Fruit fly (Drosophila melanogaster) whole organism, embryonic: ENCODE measurements around the gene CG34301.

Source experiments
- B-H1 ChIP-seq: fragments of 200-800 bp; sonication (Bioruptor generic); IDR thresholded peaks from 3 replicates; pipeline ENCODE4 v1.3.6; 2022; ENCODE audit warnings: missing biosample characterization, missing genetic modification characterization
- CG10543 ChIP-seq: fragments of 200-800 bp; sonication (Bioruptor generic); optimal IDR thresholded peaks from 3 replicates; lab custom pipeline; 2017; ENCODE audit warnings: missing biosample characterization, mild to moderate bottlenecking, missing genetic modification characterization, moderate library complexity
- CG10979 ChIP-seq: fragments of 200-800 bp; sonication (Bioruptor generic); optimal IDR thresholded peaks from 2 replicates; lab custom pipeline; 2018; ENCODE audit warnings: missing biosample characterization, mild to moderate bottlenecking, missing genetic modification characterization, moderate library complexity
- CG14050 ChIP-seq: fragments of 200-800 bp; sonication (Bioruptor generic); IDR thresholded peaks from 3 replicates; pipeline ENCODE4 v1.3.6; 2022; ENCODE audit warnings: missing biosample characterization, missing genetic modification characterization
- CG1529 ChIP-seq: fragments of 200-800 bp; sonication (Bioruptor generic); optimal IDR thresholded peaks from 3 replicates; lab custom pipeline; 2018; ENCODE audit warnings: missing biosample characterization, missing genetic modification characterization
- CG15514 ChIP-seq: fragments of 200-800 bp; sonication (Bioruptor generic); optimal IDR thresholded peaks from 3 replicates; lab custom pipeline; 2017; ENCODE audit warnings: missing biosample characterization, missing genetic modification characterization, mild to moderate bottlenecking, moderate library complexity, missing genetic modification reagents
- CG17912 ChIP-seq: fragments of 200-800 bp; sonication (Bioruptor generic); optimal IDR thresholded peaks from 2 replicates; lab custom pipeline; 2018; ENCODE audit warnings: missing biosample characterization, mild to moderate bottlenecking, missing genetic modification characterization
- CG30020 ChIP-seq: fragments of 200-800 bp; optimal IDR thresholded peaks from 2 replicates; lab custom pipeline; 2019; ENCODE audit warnings: missing biosample characterization, mild to moderate bottlenecking, missing genetic modification characterization, moderate library complexity
- CG30431 ChIP-seq: fragments of 200-800 bp; sonication (Bioruptor generic); optimal IDR thresholded peaks from 2 replicates; lab custom pipeline; 2017; ENCODE audit warnings: missing biosample characterization, missing genetic modification characterization
- CG3065 ChIP-seq: fragments of 200-800 bp; sonication (Bioruptor generic); optimal IDR thresholded peaks from 2 replicates; lab custom pipeline; 2016; ENCODE audit warnings: missing biosample characterization, missing genetic modification characterization
- CG3163 ChIP-seq: fragments of 200-800 bp; sonication (Bioruptor generic); optimal IDR thresholded peaks from 3 replicates; lab custom pipeline; 2016; ENCODE audit warnings: missing biosample characterization, missing genetic modification characterization
- CG3847 ChIP-seq: fragments of 200-800 bp; sonication (Bioruptor generic); IDR thresholded peaks from 2 replicates; pipeline ENCODE4 v1.3.6; 2022; ENCODE audit warnings: missing biosample characterization, missing genetic modification characterization
- CG6254 ChIP-seq: fragments of 200-800 bp; sonication (Bioruptor generic); optimal IDR thresholded peaks from 3 replicates; lab custom pipeline; 2017; ENCODE audit warnings: mild to moderate bottlenecking, missing biosample characterization, missing genetic modification reagents, missing genetic modification characterization
- CG6683 ChIP-seq: fragments of 200-800 bp; sonication (Bioruptor generic); optimal IDR thresholded peaks from 2 replicates; lab custom pipeline; 2017; ENCODE audit warnings: missing biosample characterization, mild to moderate bottlenecking, missing genetic modification characterization, missing genetic modification reagents
- CG6813 ChIP-seq: fragments of 200-800 bp; sonication (Bioruptor generic); optimal IDR thresholded peaks from 2 replicates; lab custom pipeline; 2017; ENCODE audit warnings: missing biosample characterization, missing genetic modification characterization, mild to moderate bottlenecking, moderate library complexity, missing genetic modification reagents
- CG8359 ChIP-seq: fragments of 200-800 bp; sonication (Bioruptor generic); optimal IDR thresholded peaks from 2 replicates; lab custom pipeline; 2017; ENCODE audit warnings: missing biosample characterization, mild to moderate bottlenecking, missing genetic modification characterization, borderline replicate concordance
- CG9437 ChIP-seq: fragments of 200-800 bp; sonication (Bioruptor generic); optimal IDR thresholded peaks from 2 replicates; lab custom pipeline; 2018; ENCODE audit warnings: missing biosample characterization, mild to moderate bottlenecking, missing genetic modification characterization
- CG9727 ChIP-seq: fragments of 200-800 bp; sonication (Bioruptor generic); optimal IDR thresholded peaks from 3 replicates; lab custom pipeline; 2017; ENCODE audit warnings: missing biosample characterization, mild to moderate bottlenecking, missing genetic modification characterization
- Dll ChIP-seq: fragments of 200-800 bp; sonication (Bioruptor generic); IDR thresholded peaks from 4 replicates; pipeline ENCODE4 v1.3.6; 2022; ENCODE audit warnings: missing biosample characterization, missing genetic modification characterization; ENCODE audit not compliant: partially characterized antibody
- Eip74EF ChIP-seq, 2 experiments: fragments of 200-800 bp in 1 of 2; fragments of >200 bp in 1 of 2; sonication (Bioruptor generic) in 1 of 2; optimal IDR thresholded peaks; 2 replicates each; lab custom pipeline; 2017 to 2019; ENCODE audit warnings: missing biosample characterization in 2 of 2, missing genetic modification characterization in 2 of 2, mild to moderate bottlenecking in 1 of 2, moderate library complexity in 1 of 2
- Elba2 ChIP-seq: fragments of 200-800 bp; sonication (Bioruptor generic); optimal IDR thresholded peaks from 3 replicates; lab custom pipeline; 2016; ENCODE audit warnings: missing biosample characterization, missing genetic modification characterization
- Hr3 ChIP-seq: fragments of 200-800 bp; sonication (Bioruptor generic); optimal IDR thresholded peaks from 3 replicates; lab custom pipeline; 2016; ENCODE audit warnings: missing biosample characterization, missing genetic modification characterization
- Hr78 ChIP-seq, 2 experiments: fragments of 200-800 bp in 1 of 2; fragments of >200 bp in 1 of 2; sonication (Bioruptor generic) in 1 of 2; optimal IDR thresholded peaks; 2 replicates each; lab custom pipeline; 2017 to 2019; ENCODE audit warnings: missing biosample characterization in 2 of 2, missing genetic modification characterization in 2 of 2, mild to moderate bottlenecking in 1 of 2, moderate library complexity in 1 of 2
- Hsf ChIP-seq: fragments of 200-800 bp; sonication (Bioruptor generic); optimal IDR thresholded peaks from 3 replicates; lab custom pipeline; 2016; ENCODE audit warnings: missing biosample characterization, missing genetic modification characterization
- Max ChIP-seq: fragments of 200-800 bp; sonication (Bioruptor generic); optimal IDR thresholded peaks from 2 replicates; lab custom pipeline; 2016; ENCODE audit warnings: missing biosample characterization, mild to moderate bottlenecking, missing genetic modification characterization
- Neu2 ChIP-seq: fragments of 200-800 bp; sonication (Bioruptor generic); optimal IDR thresholded peaks from 3 replicates; lab custom pipeline; 2016; ENCODE audit warnings: missing biosample characterization, missing genetic modification characterization, borderline replicate concordance
- Nf-YC ChIP-seq: fragments of 200-800 bp; optimal IDR thresholded peaks from 3 replicates; lab custom pipeline; 2019; ENCODE audit warnings: missing biosample characterization, mild to moderate bottlenecking, missing genetic modification characterization, moderate library complexity
- Sry-β ChIP-seq: fragments of 200-800 bp; sonication (Bioruptor generic); optimal IDR thresholded peaks from 2 replicates; lab custom pipeline; 2018; ENCODE audit warnings: missing biosample characterization, mild to moderate bottlenecking, missing genetic modification characterization, moderate library complexity
- Ssrp ChIP-seq: fragments of 200-800 bp; sonication (Bioruptor generic); optimal IDR thresholded peaks from 2 replicates; lab custom pipeline; 2018; ENCODE audit warnings: missing biosample characterization, mild to moderate bottlenecking, missing genetic modification characterization, moderate library complexity
- al ChIP-seq: fragments of 200-800 bp; sonication (Bioruptor generic); IDR thresholded peaks from 2 replicates; pipeline ENCODE4 v1.3.6; 2022; ENCODE audit warnings: missing biosample characterization, missing genetic modification characterization
- bsh ChIP-seq, 2 experiments: fragments of 200-800 bp; sonication (Bioruptor generic); optimal IDR thresholded peaks; 2 replicates each; lab custom pipeline; 2017 to 2018; ENCODE audit warnings: mild to moderate bottlenecking in 2 of 2, missing biosample characterization in 2 of 2, missing genetic modification characterization in 2 of 2, moderate library complexity in 1 of 2
- btn ChIP-seq: fragments of 200-800 bp; sonication (Bioruptor generic); optimal IDR thresholded peaks from 2 replicates; lab custom pipeline; 2016; ENCODE audit warnings: missing biosample characterization, missing genetic modification characterization
- cato ChIP-seq: fragments of 200-800 bp; sonication (Bioruptor generic); optimal IDR thresholded peaks from 2 replicates; lab custom pipeline; 2016; ENCODE audit warnings: missing biosample characterization, missing genetic modification characterization, borderline replicate concordance
- chm ChIP-seq: fragments of 200-800 bp; sonication (Bioruptor generic); IDR thresholded peaks from 2 replicates; pipeline ENCODE4 v1.3.6; 2022; ENCODE audit warnings: missing biosample characterization, missing genetic modification characterization
- corto ChIP-seq: fragments of 200-800 bp; sonication (Bioruptor generic); optimal IDR thresholded peaks from 2 replicates; lab custom pipeline; 2016; ENCODE audit warnings: missing biosample characterization, mild to moderate bottlenecking, missing genetic modification characterization, moderate library complexity
- da ChIP-seq: fragments of 200-800 bp; sonication (Bioruptor generic); optimal IDR thresholded peaks from 2 replicates; lab custom pipeline; 2016; ENCODE audit warnings: missing biosample characterization, missing genetic modification characterization
- dysf ChIP-seq: fragments of 200-800 bp; sonication (Bioruptor generic); IDR thresholded peaks from 3 replicates; pipeline ENCODE4 v1.3.6; 2022; ENCODE audit warnings: missing biosample characterization, missing genetic modification characterization
- eve ChIP-seq, 2 experiments: fragments of >200 bp; optimal IDR thresholded peaks; 2 replicates each; lab custom pipeline; 2017; ENCODE audit warnings: missing biosample characterization in 2 of 2, missing genetic modification characterization in 2 of 2
- fd96Cb ChIP-seq: fragments of 200-800 bp; sonication (Bioruptor generic); optimal IDR thresholded peaks from 2 replicates; lab custom pipeline; 2018; ENCODE audit warnings: missing biosample characterization, mild to moderate bottlenecking, missing genetic modification characterization, moderate library complexity
- ham ChIP-seq: fragments of 200-800 bp; sonication (Bioruptor generic); IDR thresholded peaks from 2 replicates; pipeline ENCODE4 v1.3.6; 2022; ENCODE audit warnings: missing biosample characterization, missing genetic modification characterization
- kay ChIP-seq: fragments of 200-800 bp; sonication (Bioruptor generic); optimal IDR thresholded peaks from 2 replicates; lab custom pipeline; 2016; ENCODE audit warnings: missing biosample characterization, missing genetic modification characterization
- pho ChIP-seq: fragments of 200-800 bp; sonication (Bioruptor generic); optimal IDR thresholded peaks from 2 replicates; lab custom pipeline; 2016; ENCODE audit warnings: missing biosample characterization, missing genetic modification characterization
- rib ChIP-seq: fragments of 200-800 bp; sonication (Bioruptor generic); IDR thresholded peaks from 2 replicates; pipeline ENCODE4 v1.3.6; 2022; ENCODE audit warnings: missing biosample characterization, missing genetic modification characterization
- sd ChIP-seq: fragments of 200-800 bp; sonication (Bioruptor generic); optimal IDR thresholded peaks from 3 replicates; lab custom pipeline; 2018; ENCODE audit warnings: missing biosample characterization, mild to moderate bottlenecking, missing genetic modification characterization, moderate library complexity
- sens ChIP-seq: fragments of 200-800 bp; sonication (Bioruptor generic); peaks from one replicate; lab custom pipeline; 2016; ENCODE audit warnings: missing biosample characterization, missing genetic modification characterization
- tap ChIP-seq: fragments of 200-800 bp; optimal IDR thresholded peaks from 3 replicates; lab custom pipeline; 2019; ENCODE audit warnings: missing biosample characterization, mild to moderate bottlenecking, missing genetic modification characterization, moderate library complexity
- unc-4 ChIP-seq: fragments of 200-800 bp; sonication (Bioruptor generic); IDR thresholded peaks from 2 replicates; pipeline ENCODE4 v1.3.6; 2022; ENCODE audit warnings: missing biosample characterization, missing genetic modification characterization; ENCODE audit not compliant: partially characterized antibody
- wek ChIP-seq: fragments of 200-800 bp; sonication (Bioruptor generic); optimal IDR thresholded peaks from 3 replicates; lab custom pipeline; 2018; ENCODE audit warnings: missing biosample characterization, mild to moderate bottlenecking, missing genetic modification characterization, moderate library complexity
- zen ChIP-seq: fragments of 200-800 bp; sonication (Bioruptor generic); optimal IDR thresholded peaks from 3 replicates; lab custom pipeline; 2018; ENCODE audit warnings: missing biosample characterization, mild to moderate bottlenecking, missing genetic modification characterization, moderate library complexity

Gene CG34301

dm6 chr3R:8819551-8820057 is 46.4 kb downstream of the CG34301 start (continued):
- TF ChIP-seq pho (no peak), CG17912 (GFP tag; lab: Kevin White, UChicago) (peak; percentile 22), kay (GFP tag; lab: Kevin White, UChicago) (no peak), eve (GFP tag; optimal IDR thresholded peaks at IDR 0.05; lab: Kevin White, UChicago) (peak in 1 of 2 experiments; percentile 80), chm (GFP tag; lab: Robert Waterston, UW) (no peak; the same call in 1 of the 2 replicates), CG10543 (peak; percentile 48), Hsf (no peak), Sry-β (no peak), CG8359 (peak; percentile 47), CG3065 (GFP tag; lab: Kevin White, UChicago) (no peak), Hr78 (GFP tag; optimal IDR thresholded peaks at IDR 0.05; lab: Kevin White, UChicago) (no peak), dysf (GFP tag; lab: Robert Waterston, UW) (no peak), Nf-YC (tag; lab: Kevin White, UChicago) (no peak), CG3163 (GFP tag; lab: Kevin White, UChicago) (no peak), al (GFP tag; lab: Robert Waterston, UW) (no peak), Max (GFP tag; lab: Kevin White, UChicago) (peak; percentile 66), CG9727 (GFP tag; lab: Kevin White, UChicago) (peak; percentile 64), CG6254 (no peak), CG1529 (GFP tag; lab: Kevin White, UChicago) (no peak), Ssrp (tag; lab: Kevin White, UChicago) (no peak), fd96Cb (no peak), CG30020 (no peak), tap (tag; lab: Kevin White, UChicago) (no peak), rib (peak; percentile 77), unc-4 (GFP tag; lab: Robert Waterston, UW) (no peak), sens (GFP tag; lab: Kevin White, UChicago) (peak; percentile 90), CG3847 (GFP tag; lab: Robert Waterston, UW) (peak; percentile 26; the same call in 1 of the 2 replicates), zen (tag; lab: Kevin White, UChicago) (peak; percentile 46), ham (no peak), CG6813 (GFP tag; lab: Kevin White, UChicago) (peak; percentile 7), da (GFP tag; lab: Kevin White, UChicago) (no peak), corto (GFP tag; lab: Kevin White, UChicago) (no peak), sd (tag; lab: Kevin White, UChicago) (peak; percentile 66), bsh (GFP tag; optimal IDR thresholded peaks at IDR 0.05; lab: Kevin White, UChicago) (peak in 1 of 2 experiments; percentile 27), Dll (no peak), btn (GFP tag; lab: Kevin White, UChicago) (no peak), wek (GFP tag; lab: Kevin White, UChicago) (no peak), Neu2 (GFP tag; lab: Kevin White, UChicago) (no peak), B-H1 (GFP tag; lab: Robert Waterston, UW) (no peak), CG9437 (GFP tag; lab: Kevin White, UChicago) (peak; percentile 96), Eip74EF (GFP tag; optimal IDR thresholded peaks at IDR 0.05; lab: Kevin White, UChicago) (no peak), CG6683 (GFP tag; lab: Kevin White, UChicago) (peak; percentile 36), CG30431 (GFP tag; lab: Kevin White, UChicago) (no peak), CG15514 (GFP tag; lab: Kevin White, UChicago) (peak; percentile 41), Hr3 (GFP tag; lab: Kevin White, UChicago) (no peak), CG14050 (no peak), Elba2 (GFP tag; lab: Kevin White, UChicago) (peak; percentile 60), cato (GFP tag; lab: Kevin White, UChicago) (no peak), CG10979 (tag; lab: Kevin White, UChicago) (peak; percentile 13)
